Worm (Caenorhabditis elegans) whole organism, early embryonic: ENCODE measurements around the gene ZK899.2.

Experiments used
- B0310.2 ChIP-seq: sonication (generic microtip); optimal IDR thresholded peaks from 2 replicates; lab custom pipeline; 2016; ENCODE audit warnings: mild to moderate bottlenecking, missing genetic modification characterization, missing compliant biosample characterization
- F13C5.2 ChIP-seq: sonication (generic microtip); optimal IDR thresholded peaks from 2 replicates; lab custom pipeline; 2017; ENCODE audit warnings: mild to moderate bottlenecking, missing genetic modification characterization, inconsistent platforms, missing compliant biosample characterization
- aly-1 ChIP-seq: sonication (generic microtip); optimal IDR thresholded peaks from 2 replicates; lab custom pipeline; 2016; ENCODE audit warnings: missing genetic modification characterization, missing compliant biosample characterization
- ama-1 ChIP-seq: fragments of 150-350 bp; optimal IDR thresholded peaks from 2 replicates; lab custom pipeline; 2014
- ceh-13 ChIP-seq: fragments of 200-800 bp; sonication (Bioruptor generic); optimal IDR thresholded peaks from 2 replicates; lab custom pipeline; 2018; ENCODE audit warnings: mild to moderate bottlenecking, missing genetic modification characterization, missing compliant biosample characterization
- ceh-36 ChIP-seq: sonication (generic microtip); optimal IDR thresholded peaks from 2 replicates; lab custom pipeline; 2016; ENCODE audit warnings: missing genetic modification characterization, inconsistent platforms, missing compliant biosample characterization
- ets-7 ChIP-seq: sonication (generic microtip); optimal IDR thresholded peaks from 2 replicates; lab custom pipeline; 2016; ENCODE audit warnings: missing genotype, missing genetic modification characterization, missing compliant biosample characterization
- flt-1 ChIP-seq: fragments of 200-800 bp; sonication (Bioruptor generic); IDR thresholded peaks from 2 replicates; pipeline ENCODE4 v1.3.6; 2022; ENCODE audit warnings: missing genetic modification characterization, missing compliant biosample characterization
- hmbx-1 ChIP-seq: sonication (generic microtip); optimal IDR thresholded peaks from 2 replicates; lab custom pipeline; 2016; ENCODE audit warnings: mild to moderate bottlenecking, missing genetic modification characterization, missing compliant biosample characterization
- hmg-4 ChIP-seq: fragments of 200-800 bp; sonication (Bioruptor generic); optimal IDR thresholded peaks from 2 replicates; lab custom pipeline; 2018; ENCODE audit warnings: mild to moderate bottlenecking, missing genetic modification characterization, missing compliant biosample characterization
- hnd-1 ChIP-seq: sonication (generic microtip); optimal IDR thresholded peaks from 2 replicates; lab custom pipeline; 2016; ENCODE audit warnings: missing genetic modification characterization, missing compliant biosample characterization
- pes-1 ChIP-seq: fragments of 200-800 bp; sonication (Bioruptor generic); IDR thresholded peaks from 2 replicates; pipeline ENCODE4 v1.3.6; 2022; ENCODE audit warnings: missing genetic modification reagents, missing genetic modification characterization, missing compliant biosample characterization
- scrt-1 ChIP-seq: fragments of 200-800 bp; sonication (Bioruptor generic); IDR thresholded peaks from 2 replicates; pipeline ENCODE4 v1.3.6; 2022; ENCODE audit warnings: missing genetic modification characterization, missing compliant biosample characterization
- sea-1 ChIP-seq: fragments of 200-800 bp; sonication (Bioruptor generic); conservative IDR thresholded peaks from 2 replicates; pipeline ENCODE4 v1.3.6; 2022; ENCODE audit warnings: missing genetic modification characterization, missing compliant biosample characterization
- tbx-11 ChIP-seq: fragments of 200-800 bp; sonication (Bioruptor generic); IDR thresholded peaks from 2 replicates; pipeline ENCODE4 v1.3.6; 2022; ENCODE audit warnings: missing genetic modification characterization, missing compliant biosample characterization
- tbx-37 ChIP-seq: fragments of 200-800 bp; sonication (Bioruptor generic); conservative IDR thresholded peaks from 2 replicates; pipeline ENCODE4 v1.3.6; 2022; ENCODE audit warnings: missing genetic modification reagents, missing genetic modification characterization, missing compliant biosample characterization
- tra-4 ChIP-seq: sonication (generic microtip); optimal IDR thresholded peaks from 2 replicates; lab custom pipeline; 2017; ENCODE audit warnings: missing genetic modification characterization, missing compliant biosample characterization

Gene ZK899.2

ce11 chrX:9417948-9418347 is 33.8 kb downstream of the ZK899.2 start:
- TF ChIP-seq pes-1 (GFP tag; lab: Robert Waterston, UW) (no peak), flt-1 (GFP tag; lab: Robert Waterston, UW) (no peak), scrt-1 (GFP tag; lab: Robert Waterston, UW) (no peak), tbx-37 (GFP tag; lab: Robert Waterston, UW) (no peak), ceh-13 (GFP tag; lab: Kevin White, UChicago) (no peak), ama-1 (lab: Kevin White, UChicago) (no peak), hmbx-1 (tag; lab: Kevin White, UChicago) (no peak), hnd-1 (tag; lab: Kevin White, UChicago) (no peak), sea-1 (GFP tag; lab: Robert Waterston, UW) (no peak)

- no peak for TF ChIP-seq aly-1 (tag; lab: Kevin White, UChicago)
- no peak for TF ChIP-seq pes-1 (GFP tag; lab: Robert Waterston, UW)
- no peak for TF ChIP-seq sea-1 (GFP tag; lab: Robert Waterston, UW)
- TF ChIP-seq tbx-11, result no peak
- no peak for TF ChIP-seq F13C5.2 (tag; lab: Kevin White, UChicago)
- TF ChIP-seq scrt-1 (GFP tag; lab: Robert Waterston, UW), result no peak
- no peak for TF ChIP-seq flt-1 (GFP tag; lab: Robert Waterston, UW)
- TF ChIP-seq ama-1 (lab: Kevin White, UChicago), result no peak
- no peak for TF ChIP-seq B0310.2
- no peak for TF ChIP-seq hmg-4 (GFP tag; lab: Kevin White, UChicago)
- TF ChIP-seq ceh-36 (tag; lab: Kevin White, UChicago), result no peak
- no peak for TF ChIP-seq hmbx-1 (tag; lab: Kevin White, UChicago)
- TF ChIP-seq hnd-1 (tag; lab: Kevin White, UChicago), result no peak
- no peak for TF ChIP-seq ceh-13 (GFP tag; lab: Kevin White, UChicago)
- TF ChIP-seq tra-4 (tag; lab: Kevin White, UChicago), result no peak
- TF ChIP-seq tbx-37 (GFP tag; lab: Robert Waterston, UW), result no peak
- TF ChIP-seq ets-7 (tag; lab: Kevin White, UChicago), result no peak
Measured at ce11 chrX:9417326-9417725, 34.5 kb downstream of the ZK899.2 start.

- TF ChIP-seq sea-1 (GFP tag; lab: Robert Waterston, UW), result no peak
- TF ChIP-seq ceh-13 (GFP tag; lab: Kevin White, UChicago), result no peak
Measured at ce11 chrX:9411675-9412074, 40.1 kb downstream of the ZK899.2 start.

ce11 chrX:9410747-9411146 is 41.0 kb downstream of the ZK899.2 start:
- no peak for TF ChIP-seq hmbx-1 (tag; lab: Kevin White, UChicago)
- TF ChIP-seq aly-1 (tag; lab: Kevin White, UChicago), result no peak
- TF ChIP-seq sea-1 (GFP tag; lab: Robert Waterston, UW), result no peak
- TF ChIP-seq ama-1 (lab: Kevin White, UChicago), result no peak
- no peak for TF ChIP-seq F13C5.2 (tag; lab: Kevin White, UChicago)
- TF ChIP-seq scrt-1 (GFP tag; lab: Robert Waterston, UW), result no peak

- no peak for TF ChIP-seq scrt-1 (GFP tag; lab: Robert Waterston, UW)
- no peak for TF ChIP-seq F13C5.2 (tag; lab: Kevin White, UChicago)
- TF ChIP-seq aly-1 (tag; lab: Kevin White, UChicago), result no peak
- TF ChIP-seq ama-1 (lab: Kevin White, UChicago), result no peak
Measured at ce11 chrX:9409114-9409513, 42.7 kb downstream of the ZK899.2 start.

ce11 chrX:9405922-9406321 is 45.9 kb downstream of the ZK899.2 start:
- TF ChIP-seq scrt-1 (GFP tag; lab: Robert Waterston, UW) (no peak), hmg-4 (GFP tag; lab: Kevin White, UChicago) (no peak)

ce11 chrX:9403622-9404255 is 48.1 kb downstream of the ZK899.2 start:
- TF ChIP-seq ets-7 (tag; lab: Kevin White, UChicago), result no peak
- no peak for TF ChIP-seq hnd-1 (tag; lab: Kevin White, UChicago)
- TF ChIP-seq hmg-4 (GFP tag; lab: Kevin White, UChicago), result no peak
- TF ChIP-seq tbx-37 (GFP tag; lab: Robert Waterston, UW), result no peak
- no peak for TF ChIP-seq scrt-1 (GFP tag; lab: Robert Waterston, UW)
- no peak for TF ChIP-seq aly-1 (tag; lab: Kevin White, UChicago)
- no peak for TF ChIP-seq ceh-36 (tag; lab: Kevin White, UChicago)
- no peak for TF ChIP-seq sea-1 (GFP tag; lab: Robert Waterston, UW)
- TF ChIP-seq ceh-13 (GFP tag; lab: Kevin White, UChicago), result no peak
- TF ChIP-seq F13C5.2 (tag; lab: Kevin White, UChicago), result no peak
- no peak for TF ChIP-seq tra-4 (tag; lab: Kevin White, UChicago)
- TF ChIP-seq B0310.2, result no peak
- TF ChIP-seq ama-1 (lab: Kevin White, UChicago), result no peak
- TF ChIP-seq flt-1 (GFP tag; lab: Robert Waterston, UW), result no peak
- TF ChIP-seq pes-1 (GFP tag; lab: Robert Waterston, UW), result no peak
- no peak for TF ChIP-seq hmbx-1 (tag; lab: Kevin White, UChicago)
- TF ChIP-seq tbx-11, result no peak

- TF ChIP-seq tbx-11 (no peak), hmbx-1 (tag; lab: Kevin White, UChicago) (no peak), scrt-1 (GFP tag; lab: Robert Waterston, UW) (no peak), tbx-37 (GFP tag; lab: Robert Waterston, UW) (no peak), F13C5.2 (tag; lab: Kevin White, UChicago) (no peak), ama-1 (lab: Kevin White, UChicago) (no peak), ceh-13 (GFP tag; lab: Kevin White, UChicago) (no peak), pes-1 (GFP tag; lab: Robert Waterston, UW) (no peak), hnd-1 (tag; lab: Kevin White, UChicago) (no peak), ets-7 (tag; lab: Kevin White, UChicago) (no peak)
Measured at ce11 chrX:9402464-9402863, 49.3 kb downstream of the ZK899.2 start.
